Worm (Caenorhabditis elegans): ENCODE results near the gene alg-4.

- no peak for TF ChIP-seq skn-1 (tag; optimal IDR thresholded peaks at IDR 0.05)
- TF ChIP-seq zag-1 (tag; optimal IDR thresholded peaks at IDR 0.05), result no peak
- no peak for TF ChIP-seq nhr-77 (tag; optimal IDR thresholded peaks at IDR 0.05)
- no peak for TF ChIP-seq mdl-1 (tag; optimal IDR thresholded peaks at IDR 0.05)
- no peak for TF ChIP-seq nhr-11 (tag; optimal IDR thresholded peaks at IDR 0.05)
- no peak for TF ChIP-seq ama-1 (optimal IDR thresholded peaks at IDR 0.05)
- TF ChIP-seq elt-3 (tag; optimal IDR thresholded peaks at IDR 0.05), result no peak
- no peak for TF ChIP-seq peb-1 (tag; optimal IDR thresholded peaks at IDR 0.05)
- no peak for TF ChIP-seq unc-39 (tag; optimal IDR thresholded peaks at IDR 0.05)
- peak; percentile 55 for TF ChIP-seq fos-1 (tag; optimal IDR thresholded peaks at IDR 0.05)
- no peak for TF ChIP-seq ceh-16 (tag; optimal IDR thresholded peaks at IDR 0.05)
Observed at ce11 chrIII:9910608-9911479, 19.6 kb upstream of the alg-4 start, which contains the start of the genes cyld-1 and F40F12.9.
